Fruit fly (Drosophila melanogaster) S2 (cell line): ENCODE results near the gene sturkopf.

Experiments
- CG8478 ChIP-seq: fragments of >200 bp; optimal IDR thresholded peaks from 2 replicates; lab custom pipeline; 2018
- CTCF ChIP-seq, 2 experiments: fragments of >200 bp; optimal IDR thresholded peaks; 2 replicates each; lab custom pipeline; 2018

DNA sequence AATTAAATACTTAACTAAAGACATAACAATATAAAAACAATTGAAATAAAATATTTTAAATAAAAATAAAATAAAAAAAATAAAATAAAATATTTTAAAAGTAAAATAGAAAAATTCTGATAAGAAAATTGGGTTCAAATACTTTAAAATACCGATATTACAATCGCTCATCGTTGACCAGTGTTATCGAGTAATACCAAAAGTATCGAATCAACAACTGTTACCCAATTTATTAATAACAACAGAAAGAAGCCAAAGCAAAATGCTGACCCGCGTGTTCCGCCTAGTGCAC, 37.7 kb upstream of the sturkopf start, which contains the start of gene CG9166:
- TF ChIP-seq CG8478 (lab: Kevin White, UChicago) = no peak
- TF ChIP-seq CTCF (optimal IDR thresholded peaks at IDR 0.05; lab: Kevin White, UChicago) = no peak
